Worm (Caenorhabditis elegans): ENCODE results near the gene pde-4.

ce11 chrII:7666338-7666737 is 15.3 kb upstream of the pde-4 start:
- TF ChIP-seq ahr-1 (tag; optimal IDR thresholded peaks at IDR 0.05): no peak
- no peak for TF ChIP-seq pag-3 (tag; optimal IDR thresholded peaks at IDR 0.05; ENCODE audit: borderline replicate concordance)
- no peak for TF ChIP-seq zip-5 (tag; optimal IDR thresholded peaks at IDR 0.05)
- no peak for TF ChIP-seq dmd-4 (tag; optimal IDR thresholded peaks at IDR 0.05; ENCODE audit: borderline replicate concordance)
- TF ChIP-seq Y22D7AL.16 (tag; optimal IDR thresholded peaks at IDR 0.05): no peak

Data from whole organism, late embryonic.